Fruit fly (Drosophila melanogaster) whole organism, embryonic: ENCODE measurements around the gene alphaTub84B.

Experiments used
- Ada2b ChIP-seq: fragments of 200-800 bp; sonication (Bioruptor generic); IDR thresholded peaks from 2 replicates; pipeline ENCODE4 v1.3.6; 2022; ENCODE audit warnings: missing biosample characterization, missing genetic modification characterization
- CG10147 ChIP-seq: fragments of 200-800 bp; sonication (Bioruptor generic); optimal IDR thresholded peaks from 2 replicates; lab custom pipeline; 2019; ENCODE audit warnings: missing biosample characterization, mild to moderate bottlenecking, missing genetic modification characterization, moderate library complexity
- CG10565 ChIP-seq: fragments of 200-800 bp; sonication (Bioruptor generic); optimal IDR thresholded peaks from 3 replicates; lab custom pipeline; 2016; ENCODE audit warnings: missing biosample characterization, mild to moderate bottlenecking, missing genetic modification characterization
- CG12299 ChIP-seq: fragments of 200-800 bp; sonication (Bioruptor generic); optimal IDR thresholded peaks from 2 replicates; lab custom pipeline; 2018; ENCODE audit warnings: missing biosample characterization, mild to moderate bottlenecking, missing genetic modification characterization
- CG14710 ChIP-seq: fragments of 200-800 bp; sonication (Bioruptor generic); optimal IDR thresholded peaks from 3 replicates; lab custom pipeline; 2019; ENCODE audit warnings: missing biosample characterization, mild to moderate bottlenecking, missing genetic modification characterization, moderate library complexity
- CG15696 ChIP-seq: fragments of 200-800 bp; sonication (Bioruptor generic); optimal IDR thresholded peaks from 2 replicates; lab custom pipeline; 2019; ENCODE audit warnings: missing biosample characterization, mild to moderate bottlenecking, missing genetic modification characterization, moderate library complexity
- CG1603 ChIP-seq: fragments of 200-800 bp; sonication (Bioruptor generic); optimal IDR thresholded peaks from 2 replicates; lab custom pipeline; 2019; ENCODE audit warnings: missing biosample characterization, mild to moderate bottlenecking, missing genetic modification characterization, moderate library complexity
- CG16779 ChIP-seq: fragments of 200-800 bp; sonication (Bioruptor generic); IDR thresholded peaks from 2 replicates; pipeline ENCODE4 v1.3.6; 2022; ENCODE audit warnings: missing biosample characterization, missing genetic modification characterization
- CG17612 ChIP-seq: fragments of 200-800 bp; sonication (Bioruptor generic); IDR thresholded peaks from 2 replicates; pipeline ENCODE4 v1.3.6; 2022; ENCODE audit warnings: missing biosample characterization, missing genetic modification characterization
- CG2202 ChIP-seq: fragments of 200-800 bp; sonication (Bioruptor generic); optimal IDR thresholded peaks from 2 replicates; lab custom pipeline; 2018; ENCODE audit warnings: missing biosample characterization, mild to moderate bottlenecking, missing genetic modification characterization
- CG2712 ChIP-seq: fragments of 200-800 bp; optimal IDR thresholded peaks from 3 replicates; lab custom pipeline; 2019; ENCODE audit warnings: missing biosample characterization, mild to moderate bottlenecking, missing genetic modification characterization, moderate library complexity
- CG32772 ChIP-seq: fragments of 200-800 bp; sonication (Bioruptor generic); IDR thresholded peaks from 2 replicates; pipeline ENCODE4 v1.3.6; 2022; ENCODE audit warnings: missing biosample characterization, missing genetic modification characterization
- CG43689 ChIP-seq: fragments of 200-800 bp; sonication (Bioruptor generic); IDR thresholded peaks from 2 replicates; pipeline ENCODE4 v1.3.6; 2022; ENCODE audit warnings: missing biosample characterization, missing genetic modification characterization
- CG4404 ChIP-seq: fragments of 200-800 bp; sonication (Bioruptor generic); IDR thresholded peaks from 2 replicates; pipeline ENCODE4 v1.3.6; 2022; ENCODE audit warnings: missing biosample characterization, missing genetic modification characterization
- CG6765 ChIP-seq: fragments of 200-800 bp; sonication (Bioruptor generic); optimal IDR thresholded peaks from 3 replicates; lab custom pipeline; 2017; ENCODE audit warnings: missing biosample characterization, mild to moderate bottlenecking, missing genetic modification characterization
- CG8388 ChIP-seq: fragments of 200-800 bp; sonication (Bioruptor generic); optimal IDR thresholded peaks from 2 replicates; lab custom pipeline; 2019; ENCODE audit warnings: missing biosample characterization, mild to moderate bottlenecking, missing genetic modification characterization, moderate library complexity
- Dek ChIP-seq: fragments of 200-800 bp; sonication (Bioruptor generic); optimal IDR thresholded peaks from 3 replicates; lab custom pipeline; 2019; ENCODE audit warnings: missing biosample characterization, mild to moderate bottlenecking, missing genetic modification characterization, moderate library complexity
- ERR ChIP-seq: fragments of 200-800 bp; sonication (Bioruptor generic); optimal IDR thresholded peaks from 2 replicates; lab custom pipeline; 2016; ENCODE audit warnings: missing biosample characterization, missing genetic modification characterization
- Elba2 ChIP-seq: fragments of 200-800 bp; sonication (Bioruptor generic); optimal IDR thresholded peaks from 3 replicates; lab custom pipeline; 2016; ENCODE audit warnings: missing biosample characterization, missing genetic modification characterization
- Gsc ChIP-seq: fragments of 200-800 bp; sonication (Bioruptor generic); IDR thresholded peaks from 2 replicates; pipeline ENCODE4 v1.3.6; 2022; ENCODE audit warnings: missing biosample characterization, missing genetic modification characterization
- HLHmδ ChIP-seq: fragments of 200-800 bp; sonication (Bioruptor generic); optimal IDR thresholded peaks from 2 replicates; lab custom pipeline; 2018; ENCODE audit warnings: missing biosample characterization, mild to moderate bottlenecking, missing genetic modification characterization, moderate library complexity
- HmgZ ChIP-seq: fragments of 200-800 bp; sonication (Bioruptor generic); optimal IDR thresholded peaks from 2 replicates; lab custom pipeline; 2018; ENCODE audit warnings: missing biosample characterization, mild to moderate bottlenecking, missing genetic modification characterization
- MBD-R2 ChIP-seq: fragments of 200-800 bp; sonication (Bioruptor generic); IDR thresholded peaks from 2 replicates; pipeline ENCODE4 v1.3.6; 2022; ENCODE audit warnings: missing biosample characterization, missing genetic modification characterization
- MTF-1 ChIP-seq: fragments of 200-800 bp; sonication (Bioruptor generic); optimal IDR thresholded peaks from 2 replicates; lab custom pipeline; 2018; ENCODE audit warnings: missing biosample characterization, mild to moderate bottlenecking, missing genetic modification characterization, borderline replicate concordance
- NK7.1 ChIP-seq: fragments of 200-800 bp; sonication (Bioruptor generic); optimal IDR thresholded peaks from 3 replicates; lab custom pipeline; 2016; ENCODE audit warnings: missing biosample characterization, missing genetic modification characterization
- Ravus ChIP-seq: fragments of 200-800 bp; sonication (Bioruptor generic); IDR thresholded peaks from 2 replicates; pipeline ENCODE4 v1.3.6; 2022; ENCODE audit warnings: missing biosample characterization, missing genetic modification characterization
- Usf ChIP-seq: fragments of 200-800 bp; sonication (Bioruptor generic); optimal IDR thresholded peaks from 2 replicates; lab custom pipeline; 2017; ENCODE audit warnings: missing genotype, missing biosample characterization, missing genetic modification characterization
- Vsx1 ChIP-seq: fragments of 200-800 bp; sonication (Bioruptor generic); optimal IDR thresholded peaks from 2 replicates; lab custom pipeline; 2017; ENCODE audit warnings: missing biosample characterization, mild to moderate bottlenecking, missing genetic modification characterization, missing genetic modification reagents
- ab ChIP-seq: fragments of 200-800 bp; sonication (Bioruptor generic); optimal IDR thresholded peaks from 2 replicates; lab custom pipeline; 2016; ENCODE audit warnings: missing biosample characterization, missing genetic modification characterization
- ac ChIP-seq: fragments of 200-800 bp; sonication (Bioruptor generic); optimal IDR thresholded peaks from 3 replicates; lab custom pipeline; 2017; ENCODE audit warnings: missing biosample characterization, mild to moderate bottlenecking, missing genetic modification characterization
- bab2 ChIP-seq: fragments of 200-800 bp; sonication (Bioruptor generic); optimal IDR thresholded peaks from 2 replicates; lab custom pipeline; 2016; ENCODE audit warnings: missing biosample characterization, missing genetic modification characterization
- bowl ChIP-seq: fragments of 200-800 bp; sonication (Bioruptor generic); IDR thresholded peaks from 2 replicates; pipeline ENCODE4 v1.3.6; 2022; ENCODE audit warnings: missing biosample characterization, missing genetic modification characterization
- btn ChIP-seq: fragments of 200-800 bp; sonication (Bioruptor generic); optimal IDR thresholded peaks from 2 replicates; lab custom pipeline; 2016; ENCODE audit warnings: missing biosample characterization, missing genetic modification characterization
- chm ChIP-seq: fragments of 200-800 bp; sonication (Bioruptor generic); IDR thresholded peaks from 2 replicates; pipeline ENCODE4 v1.3.6; 2022; ENCODE audit warnings: missing biosample characterization, missing genetic modification characterization
- crol ChIP-seq: fragments of 200-800 bp; sonication (Bioruptor generic); IDR thresholded peaks from 2 replicates; pipeline ENCODE4 v1.3.6; 2022; ENCODE audit warnings: missing biosample characterization, missing genetic modification characterization
- crp ChIP-seq, 2 experiments: fragments of 200-800 bp; sonication (Bioruptor generic); optimal IDR thresholded peaks; 2 replicates in 1 of 2; 3 replicates in 1 of 2; lab custom pipeline; 2017; ENCODE audit warnings: missing biosample characterization in 2 of 2, missing genetic modification characterization in 2 of 2, mild to moderate bottlenecking in 1 of 2, moderate library complexity in 1 of 2
- cwo ChIP-seq: fragments of 200-800 bp; sonication (Bioruptor generic); optimal IDR thresholded peaks from 3 replicates; lab custom pipeline; 2017; ENCODE audit warnings: missing biosample characterization, missing genetic modification characterization, mild to moderate bottlenecking, moderate library complexity, missing genetic modification reagents
- emc ChIP-seq: fragments of 200-800 bp; sonication (Bioruptor generic); optimal IDR thresholded peaks from 2 replicates; lab custom pipeline; 2016; ENCODE audit warnings: missing biosample characterization, missing genetic modification characterization
- exex ChIP-seq: fragments of 200-800 bp; sonication (Bioruptor generic); optimal IDR thresholded peaks from 4 replicates; lab custom pipeline; 2018; ENCODE audit warnings: missing biosample characterization, mild to moderate bottlenecking, missing genetic modification characterization, moderate library complexity
- fru ChIP-seq: fragments of >200 bp; optimal IDR thresholded peaks from 2 replicates; lab custom pipeline; 2017
- oc ChIP-seq: fragments of 200-800 bp; sonication (Bioruptor generic); optimal IDR thresholded peaks from 2 replicates; lab custom pipeline; 2018; ENCODE audit warnings: missing biosample characterization, mild to moderate bottlenecking, missing genetic modification characterization, moderate library complexity
- onecut ChIP-seq: fragments of 200-800 bp; sonication (Bioruptor generic); IDR thresholded peaks from 2 replicates; pipeline ENCODE4 v1.3.6; 2022; ENCODE audit warnings: missing biosample characterization, missing genetic modification characterization
- pb ChIP-seq: fragments of 200-800 bp; sonication (Bioruptor generic); optimal IDR thresholded peaks from 3 replicates; lab custom pipeline; 2016; ENCODE audit warnings: missing biosample characterization, missing genetic modification characterization
- pros ChIP-seq: fragments of 200-800 bp; sonication (Bioruptor generic); optimal IDR thresholded peaks from 3 replicates; lab custom pipeline; 2019; ENCODE audit warnings: missing biosample characterization, mild to moderate bottlenecking, missing genetic modification characterization, moderate library complexity
- sens-2 ChIP-seq: fragments of 200-800 bp; sonication (Bioruptor generic); IDR thresholded peaks from 2 replicates; pipeline ENCODE4 v1.3.6; 2022; ENCODE audit warnings: missing biosample characterization, missing genetic modification characterization
- so ChIP-seq: fragments of 200-800 bp; sonication (Bioruptor generic); IDR thresholded peaks from 3 replicates; pipeline ENCODE4 v1.3.6; 2022; ENCODE audit warnings: missing biosample characterization, missing genetic modification characterization
- tin ChIP-seq: fragments of 200-800 bp; sonication (Bioruptor generic); optimal IDR thresholded peaks from 3 replicates; lab custom pipeline; 2016; ENCODE audit warnings: missing biosample characterization, missing genetic modification characterization
- yki ChIP-seq: fragments of >200 bp; optimal IDR thresholded peaks from 3 replicates; lab custom pipeline; 2018
- z ChIP-seq: fragments of 200-800 bp; sonication (Bioruptor generic); IDR thresholded peaks from 3 replicates; pipeline ENCODE4 v1.3.6; 2022; ENCODE audit warnings: missing biosample characterization, missing genetic modification characterization
- zen2 ChIP-seq: fragments of 200-800 bp; sonication (Bioruptor generic); IDR thresholded peaks from 3 replicates; pipeline ENCODE4 v1.3.6; 2022; ENCODE audit warnings: missing biosample characterization, missing genetic modification characterization; ENCODE audit not compliant: partially characterized antibody

Gene alphaTub84B

dm6 chr3R:7122172-7123072 lies 36.0 kb downstream of the alphaTub84B start (continued):
- TF ChIP-seq CG17612 (GFP tag; lab: Robert Waterston, UW) = no peak
- TF ChIP-seq crol (GFP tag; lab: Robert Waterston, UW) = no peak; the same call in none of the 2 replicates
- TF ChIP-seq CG2202 = no peak
- no peak for TF ChIP-seq CG10147
- no peak for TF ChIP-seq Usf (GFP tag; lab: Kevin White, UChicago)
- TF ChIP-seq onecut (GFP tag; lab: Robert Waterston, UW) = no peak
- TF ChIP-seq CG14710 (tag; lab: Kevin White, UChicago) = peak; percentile 4
- TF ChIP-seq btn (GFP tag; lab: Kevin White, UChicago) = no peak
- no peak for TF ChIP-seq yki (lab: Kevin White, UChicago)
- TF ChIP-seq CG4404 = no peak
- TF ChIP-seq Ada2b (GFP tag; lab: Robert Waterston, UW) = no peak
- no peak for TF ChIP-seq NK7.1 (GFP tag; lab: Kevin White, UChicago)
- no peak for TF ChIP-seq MTF-1 (GFP tag; lab: Kevin White, UChicago)
- TF ChIP-seq CG43689 = no peak
- no peak for TF ChIP-seq CG2712 (tag; lab: Kevin White, UChicago)
- TF ChIP-seq tin (GFP tag; lab: Kevin White, UChicago) = no peak
- no peak for TF ChIP-seq Dek (tag; lab: Kevin White, UChicago)
- peak; percentile 1 for TF ChIP-seq CG6765 (GFP tag; lab: Kevin White, UChicago)
- 0 out of 2 replicates have a peak, but pooled peaks have one; percentile 39 for TF ChIP-seq chm
- TF ChIP-seq HLHmδ (GFP tag; lab: Kevin White, UChicago) = no peak
- no peak for TF ChIP-seq CG10565 (GFP tag; lab: Kevin White, UChicago)
- TF ChIP-seq CG1603 = no peak
- no peak for TF ChIP-seq bowl (GFP tag; lab: Robert Waterston, UW)
- TF ChIP-seq CG32772 (GFP tag; lab: Robert Waterston, UW) = no peak
- no peak for TF ChIP-seq MBD-R2 (GFP tag; lab: Robert Waterston, UW)
- 0 out of 2 replicates have a peak, but pooled peaks have one; percentile 29 for TF ChIP-seq sens-2 (GFP tag; lab: Robert Waterston, UW)
- no peak for TF ChIP-seq fru
- TF ChIP-seq CG12299 (tag; lab: Kevin White, UChicago) = no peak
- peak; percentile 45 for TF ChIP-seq Vsx1
- TF ChIP-seq CG8388 (GFP tag; lab: Kevin White, UChicago) = no peak
- TF ChIP-seq CG15696 (tag; lab: Kevin White, UChicago) = no peak
- no peak for TF ChIP-seq emc (GFP tag; lab: Kevin White, UChicago)
- TF ChIP-seq bab2 (GFP tag; lab: Kevin White, UChicago) = no peak
- no peak for TF ChIP-seq HmgZ
- TF ChIP-seq oc (tag; lab: Kevin White, UChicago) = no peak
- no peak for TF ChIP-seq Gsc (GFP tag; lab: Robert Waterston, UW)
- no peak for TF ChIP-seq Ravus (GFP tag; lab: Robert Waterston, UW)
- TF ChIP-seq so = no peak
- peak; percentile 1 for TF ChIP-seq cwo (GFP tag; lab: Kevin White, UChicago)
- no peak for TF ChIP-seq ab (GFP tag; lab: Kevin White, UChicago)
- no peak for TF ChIP-seq zen2 (GFP tag; lab: Robert Waterston, UW)
- TF ChIP-seq ac = no peak
- TF ChIP-seq Elba2 = peak; percentile 69
- no peak for TF ChIP-seq z (GFP tag; lab: Robert Waterston, UW)
- no peak for TF ChIP-seq pb (GFP tag; lab: Kevin White, UChicago)
- TF ChIP-seq pros (GFP tag; lab: Kevin White, UChicago) = no peak
- TF ChIP-seq ERR (GFP tag; lab: Kevin White, UChicago) = no peak
- TF ChIP-seq crp (GFP tag; optimal IDR thresholded peaks at IDR 0.05; lab: Kevin White, UChicago) = no peak
- TF ChIP-seq CG16779 (GFP tag; lab: Robert Waterston, UW) = no peak
- peak; percentile 42 for TF ChIP-seq exex (tag; lab: Kevin White, UChicago)
